Worm (Caenorhabditis elegans) whole organism, L4 larva: ENCODE measurements around the gene efk-1.

Experiments
- T20F7.1 ChIP-seq: fragments of 200-800 bp; sonication (Bioruptor generic); optimal IDR thresholded peaks from 2 replicates; lab custom pipeline; 2018; ENCODE audit warnings: mild to moderate bottlenecking, missing genetic modification characterization, missing compliant biosample characterization
- aly-2 ChIP-seq: sonication (generic microtip); optimal IDR thresholded peaks from 2 replicates; lab custom pipeline; 2018; ENCODE audit warnings: missing biosample characterization, missing genetic modification characterization
- ama-1 ChIP-seq: fragments of 150-350 bp; optimal IDR thresholded peaks from 2 replicates; lab custom pipeline; 2014; ENCODE audit warnings: inconsistent platforms, mixed read lengths
- nhr-42 ChIP-seq: fragments of 200-800 bp; sonication (Bioruptor generic); IDR thresholded peaks from 2 replicates; pipeline ENCODE4 v1.3.6; 2022; ENCODE audit warnings: missing genetic modification characterization, missing compliant biosample characterization
- zfp-2 ChIP-seq: sonication (generic microtip); optimal IDR thresholded peaks from 2 replicates; lab custom pipeline; 2016; ENCODE audit warnings: mild to moderate bottlenecking, missing genetic modification characterization, missing compliant biosample characterization

- TF ChIP-seq aly-2, result no peak
- no peak for TF ChIP-seq zfp-2 (tag; lab: Kevin White, UChicago)
- no peak for TF ChIP-seq nhr-42 (GFP tag; lab: Robert Waterston, UW)
- TF ChIP-seq ama-1 (lab: Kevin White, UChicago), result no peak
- TF ChIP-seq T20F7.1 (GFP tag; lab: Kevin White, UChicago), result no peak
Measured at ce11 chrIII:6166634-6167033, 1.7 kb downstream of the efk-1 start.
